Worm (Caenorhabditis elegans) whole organism, midembryonic: ENCODE results near the gene srsx-21.

Source experiments
- T22C8.4 ChIP-seq: fragments of 200-800 bp; sonication (Bioruptor generic); IDR thresholded peaks from 2 replicates; pipeline ENCODE4 v1.3.6; 2022; ENCODE audit warnings: missing genetic modification characterization, missing compliant biosample characterization
- cog-1 ChIP-seq: sonication (generic microtip); optimal IDR thresholded peaks from 2 replicates; lab custom pipeline; 2016; ENCODE audit warnings: missing genetic modification characterization, missing compliant biosample characterization
- flt-1 ChIP-seq: fragments of 200-800 bp; sonication (Bioruptor generic); IDR thresholded peaks from 2 replicates; pipeline ENCODE4 v1.3.6; 2022; ENCODE audit warnings: missing genetic modification characterization, missing compliant biosample characterization
- klf-2 ChIP-seq: fragments of 200-800 bp; sonication (Bioruptor generic); conservative IDR thresholded peaks from 2 replicates; pipeline ENCODE4 v1.3.6; 2022; ENCODE audit warnings: missing genetic modification reagents, missing genetic modification characterization, missing compliant biosample characterization
- med-1 ChIP-seq: sonication (generic microtip); optimal IDR thresholded peaks from 2 replicates; lab custom pipeline; 2017; ENCODE audit warnings: missing genetic modification characterization, mild to moderate bottlenecking, missing compliant biosample characterization, antibody characterized with exemption, missing genetic modification reagents; ENCODE audit not compliant: insufficient read depth
- ref-1 ChIP-seq: fragments of 200-800 bp; sonication (Bioruptor generic); conservative IDR thresholded peaks from 2 replicates; pipeline ENCODE4 v1.3.6; 2022; ENCODE audit warnings: missing genetic modification reagents, missing genetic modification characterization, missing compliant biosample characterization
- tab-1 ChIP-seq: fragments of 200-800 bp; sonication (Bioruptor generic); IDR thresholded peaks from 2 replicates; pipeline ENCODE4 v1.3.6; 2022; ENCODE audit warnings: missing genetic modification characterization, missing compliant biosample characterization
- ztf-23 ChIP-seq: fragments of 200-800 bp; sonication (Bioruptor generic); IDR thresholded peaks from 2 replicates; pipeline ENCODE4 v1.3.6; 2022; ENCODE audit warnings: missing genetic modification reagents, missing genetic modification characterization, missing compliant biosample characterization
- ztf-29 ChIP-seq: fragments of 200-800 bp; sonication (Bioruptor generic); IDR thresholded peaks from 2 replicates; pipeline ENCODE4 v1.3.6; 2022; ENCODE audit warnings: missing genetic modification reagents, missing genetic modification characterization, missing compliant biosample characterization

srsx-21 gene

DNA sequence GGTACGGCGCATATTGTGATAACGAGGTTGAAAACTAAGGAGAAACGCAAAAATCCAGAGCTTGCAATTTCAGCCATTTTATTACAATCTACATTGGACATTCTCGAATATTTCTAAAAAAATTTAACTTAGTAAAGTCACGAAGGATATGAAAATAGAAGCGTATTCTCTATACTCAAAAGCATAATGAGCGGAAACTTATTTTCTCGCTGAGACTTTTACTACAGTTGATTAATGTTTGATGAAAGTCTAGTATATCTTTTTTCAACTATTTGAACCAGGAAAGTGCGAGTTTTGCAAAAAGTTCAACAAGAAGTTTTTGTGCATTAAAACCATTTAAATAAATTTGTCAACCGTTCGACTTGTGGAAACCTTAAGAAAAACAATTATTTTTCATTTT lies 33.6 kb downstream of the srsx-21 start, which contains the start of gene srab-18:
Gene srab-18, minus strand, starts transcription at position 101 of the 400 bp plus-strand sequence.
- TF ChIP-seq med-1 (GFP tag; lab: Kevin White, UChicago) (no peak), ref-1 (no peak), ztf-29 (GFP tag; lab: Robert Waterston, UW) (no peak), cog-1 (tag; lab: Kevin White, UChicago) (no peak)

DNA sequence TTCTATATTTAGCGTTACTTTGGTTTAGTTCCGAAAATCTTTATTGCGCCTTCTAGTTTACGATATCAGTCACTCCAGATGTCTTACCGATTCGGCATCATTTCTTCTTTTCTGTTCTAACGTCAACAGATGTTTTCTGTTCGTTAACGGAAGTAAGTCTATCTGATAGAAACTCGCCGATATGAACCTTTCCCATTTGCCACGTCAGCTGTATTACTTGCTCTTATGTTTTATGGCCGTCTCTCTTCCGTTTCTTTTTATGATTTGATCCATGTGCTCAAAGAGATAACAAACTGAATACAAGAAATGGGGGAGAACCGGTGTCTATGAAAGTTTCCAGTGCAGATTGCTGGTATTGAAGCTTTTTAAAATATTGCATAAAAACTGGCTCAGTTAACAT lies 41.6 kb downstream of the srsx-21 start, which contains the start of gene srab-26:
Gene srab-26, minus strand, starts transcription at position 101 of the 400 bp plus-strand sequence.
- TF ChIP-seq T22C8.4 (GFP tag; lab: Robert Waterston, UW) (no peak), cog-1 (tag; lab: Kevin White, UChicago) (no peak), klf-2 (GFP tag; lab: Robert Waterston, UW) (no peak), med-1 (GFP tag; lab: Kevin White, UChicago) (no peak), ref-1 (no peak), tab-1 (GFP tag; lab: Robert Waterston, UW) (no peak), ztf-23 (GFP tag; lab: Robert Waterston, UW) (no peak), ztf-29 (GFP tag; lab: Robert Waterston, UW) (no peak), flt-1 (no peak)

DNA sequence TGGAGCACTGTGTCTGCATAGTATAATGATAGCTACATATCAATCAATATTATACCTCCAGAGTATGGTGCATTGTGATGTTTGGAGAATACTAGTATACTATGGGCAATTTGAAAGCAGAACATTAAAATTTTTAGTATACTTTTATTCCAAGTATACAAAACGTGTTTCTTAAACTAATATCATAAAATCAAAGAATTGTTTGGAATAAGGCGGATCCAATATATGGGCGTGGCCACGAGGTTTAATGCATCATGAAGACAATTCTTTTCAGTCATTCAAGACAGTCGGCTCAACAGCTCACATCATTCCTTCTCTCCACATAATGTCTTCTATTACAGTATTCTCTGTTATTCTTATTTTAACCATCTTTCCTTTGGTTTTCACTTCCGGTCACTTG lies 42.1 kb downstream of the srsx-21 start, which contains the start of gene sdz-31:
Gene sdz-31, plus strand, starts transcription at position 301 of the 400 bp plus-strand sequence.
- TF ChIP-seq klf-2 (GFP tag; lab: Robert Waterston, UW), result no peak
- TF ChIP-seq med-1 (GFP tag; lab: Kevin White, UChicago), result no peak
- TF ChIP-seq tab-1 (GFP tag; lab: Robert Waterston, UW), result no peak
- TF ChIP-seq ztf-23 (GFP tag; lab: Robert Waterston, UW), result no peak
- no peak for TF ChIP-seq ztf-29 (GFP tag; lab: Robert Waterston, UW)
- no peak for TF ChIP-seq flt-1
- TF ChIP-seq cog-1 (tag; lab: Kevin White, UChicago), result no peak

DNA sequence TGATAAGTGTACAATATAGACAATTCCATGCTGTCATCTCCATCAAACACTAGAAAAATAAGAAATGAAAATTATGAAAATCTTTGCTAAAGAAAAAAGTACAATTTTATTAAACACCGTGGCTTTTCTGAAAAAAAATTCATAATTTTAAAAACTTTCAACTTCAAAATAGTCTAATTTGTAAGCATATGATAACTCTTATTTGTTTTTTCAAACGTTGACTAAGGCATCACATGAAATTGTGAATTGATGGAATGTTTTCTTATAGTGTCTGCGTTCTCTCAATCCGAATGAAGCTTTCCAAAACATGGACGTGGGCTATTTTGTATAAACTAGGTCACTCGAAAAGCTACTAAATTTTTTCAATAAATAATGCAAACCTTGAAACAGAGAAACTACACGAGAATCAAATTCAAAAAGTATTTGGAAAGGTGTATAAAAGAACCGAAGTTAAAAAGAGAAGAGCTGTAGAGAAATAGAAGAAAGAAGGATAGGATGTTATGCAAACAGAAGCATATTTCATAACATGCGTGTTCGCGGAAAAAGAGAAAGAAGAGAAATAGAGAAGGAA lies 48.2 kb downstream of the srsx-21 start, which contains the start of gene clp-9:
Gene clp-9, minus strand, starts transcription at position 51 of the 571 bp plus-strand sequence.
- TF ChIP-seq cog-1 (tag; lab: Kevin White, UChicago), result no peak
- TF ChIP-seq ztf-23 (GFP tag; lab: Robert Waterston, UW), result no peak
- no peak for TF ChIP-seq ztf-29 (GFP tag; lab: Robert Waterston, UW)
- no peak for TF ChIP-seq tab-1 (GFP tag; lab: Robert Waterston, UW)
- no peak for TF ChIP-seq ref-1
- TF ChIP-seq flt-1, result no peak
- no peak for TF ChIP-seq med-1 (GFP tag; lab: Kevin White, UChicago)
- no peak for TF ChIP-seq klf-2 (GFP tag; lab: Robert Waterston, UW)
- TF ChIP-seq T22C8.4 (GFP tag; lab: Robert Waterston, UW), result no peak
